Fruit fly (Drosophila melanogaster) whole organism, embryonic: Measurements from ENCODE around the gene Map205.

Experiments
- Asciz ChIP-seq: fragments of 200-800 bp; sonication (Bioruptor generic); optimal IDR thresholded peaks from 2 replicates; lab custom pipeline; 2017; ENCODE audit warnings: missing biosample characterization, mild to moderate bottlenecking, missing genetic modification characterization, missing genetic modification reagents
- B-H2 ChIP-seq: fragments of 200-800 bp; sonication (Bioruptor generic); optimal IDR thresholded peaks from 2 replicates; lab custom pipeline; 2018; ENCODE audit warnings: missing biosample characterization, mild to moderate bottlenecking, missing genetic modification characterization
- Bdp1 ChIP-seq: fragments of 200-800 bp; sonication (Bioruptor generic); optimal IDR thresholded peaks from 3 replicates; lab custom pipeline; 2016; ENCODE audit warnings: missing biosample characterization, missing genetic modification characterization
- Bgb ChIP-seq: fragments of 200-800 bp; sonication (Bioruptor generic); IDR thresholded peaks from 2 replicates; pipeline ENCODE4 v1.3.6; 2022; ENCODE audit warnings: missing biosample characterization, missing genetic modification characterization; ENCODE audit not compliant: partially characterized antibody
- CG10147 ChIP-seq: fragments of 200-800 bp; sonication (Bioruptor generic); optimal IDR thresholded peaks from 2 replicates; lab custom pipeline; 2019; ENCODE audit warnings: missing biosample characterization, mild to moderate bottlenecking, missing genetic modification characterization, moderate library complexity
- CG1024 ChIP-seq: fragments of 200-800 bp; sonication (Bioruptor generic); IDR thresholded peaks from 2 replicates; pipeline ENCODE4 v1.3.6; 2022; ENCODE audit warnings: missing biosample characterization, missing genetic modification characterization
- CG11247 ChIP-seq: fragments of 200-800 bp; sonication (Bioruptor generic); IDR thresholded peaks from 2 replicates; pipeline ENCODE4 v1.3.6; 2022; ENCODE audit warnings: missing biosample characterization, missing genetic modification characterization
- CG11398 ChIP-seq: fragments of 200-800 bp; sonication (Bioruptor generic); optimal IDR thresholded peaks from 2 replicates; lab custom pipeline; 2016; ENCODE audit warnings: missing biosample characterization, missing genetic modification characterization
- CG15601 ChIP-seq: fragments of 200-800 bp; sonication (Bioruptor generic); optimal IDR thresholded peaks from 3 replicates; lab custom pipeline; 2019; ENCODE audit warnings: missing biosample characterization, mild to moderate bottlenecking, missing genetic modification characterization, moderate library complexity
- CG16779 ChIP-seq: fragments of 200-800 bp; sonication (Bioruptor generic); IDR thresholded peaks from 2 replicates; pipeline ENCODE4 v1.3.6; 2022; ENCODE audit warnings: missing biosample characterization, missing genetic modification characterization
- CG2116 ChIP-seq: fragments of 200-800 bp; sonication (Bioruptor generic); optimal IDR thresholded peaks from 3 replicates; lab custom pipeline; 2018; ENCODE audit warnings: missing biosample characterization, mild to moderate bottlenecking, missing genetic modification characterization
- CG2712 ChIP-seq: fragments of 200-800 bp; optimal IDR thresholded peaks from 3 replicates; lab custom pipeline; 2019; ENCODE audit warnings: missing biosample characterization, mild to moderate bottlenecking, missing genetic modification characterization, moderate library complexity
- CG3065 ChIP-seq: fragments of 200-800 bp; sonication (Bioruptor generic); optimal IDR thresholded peaks from 2 replicates; lab custom pipeline; 2016; ENCODE audit warnings: missing biosample characterization, missing genetic modification characterization
- CG32772 ChIP-seq: fragments of 200-800 bp; sonication (Bioruptor generic); IDR thresholded peaks from 2 replicates; pipeline ENCODE4 v1.3.6; 2022; ENCODE audit warnings: missing biosample characterization, missing genetic modification characterization
- CG33213 ChIP-seq: fragments of 200-800 bp; sonication (Bioruptor generic); optimal IDR thresholded peaks from 3 replicates; lab custom pipeline; 2016; ENCODE audit warnings: missing biosample characterization, missing genetic modification characterization
- CG34422 ChIP-seq: fragments of 200-800 bp; sonication (Bioruptor generic); IDR thresholded peaks from 3 replicates; pipeline ENCODE4 v1.3.6; 2022; ENCODE audit warnings: missing biosample characterization, missing genetic modification characterization
- CG4328 ChIP-seq: fragments of 200-800 bp; sonication (Bioruptor generic); optimal IDR thresholded peaks from 3 replicates; lab custom pipeline; 2017; ENCODE audit warnings: missing biosample characterization, missing genetic modification reagents, missing genetic modification characterization
- CG4707 ChIP-seq: fragments of 200-800 bp; sonication (Bioruptor generic); optimal IDR thresholded peaks from 2 replicates; lab custom pipeline; 2018; ENCODE audit warnings: missing biosample characterization, mild to moderate bottlenecking, missing genetic modification characterization, moderate library complexity
- CG7372 ChIP-seq: fragments of 200-800 bp; sonication (Bioruptor generic); IDR thresholded peaks from 2 replicates; pipeline ENCODE4 v1.3.6; 2022; ENCODE audit warnings: missing biosample characterization, missing genetic modification characterization
- CG9437 ChIP-seq: fragments of 200-800 bp; sonication (Bioruptor generic); optimal IDR thresholded peaks from 2 replicates; lab custom pipeline; 2018; ENCODE audit warnings: missing biosample characterization, mild to moderate bottlenecking, missing genetic modification characterization
- CrebB ChIP-seq: fragments of 200-800 bp; sonication (Bioruptor generic); optimal IDR thresholded peaks from 3 replicates; lab custom pipeline; 2018; ENCODE audit warnings: missing biosample characterization, mild to moderate bottlenecking, missing genetic modification characterization
- Dll ChIP-seq: fragments of 200-800 bp; sonication (Bioruptor generic); IDR thresholded peaks from 4 replicates; pipeline ENCODE4 v1.3.6; 2022; ENCODE audit warnings: missing biosample characterization, missing genetic modification characterization; ENCODE audit not compliant: partially characterized antibody
- E2f2 ChIP-seq: fragments of 200-800 bp; sonication (Bioruptor generic); IDR thresholded peaks from 2 replicates; pipeline ENCODE4 v1.3.6; 2022; ENCODE audit warnings: missing biosample characterization, missing genetic modification characterization
- GATAe ChIP-seq: fragments of 200-800 bp; sonication (Bioruptor generic); conservative IDR thresholded peaks from 2 replicates; pipeline ENCODE4 v1.3.6; 2022; ENCODE audit warnings: missing biosample characterization, missing genetic modification characterization
- MBD-R2 ChIP-seq: fragments of 200-800 bp; sonication (Bioruptor generic); IDR thresholded peaks from 2 replicates; pipeline ENCODE4 v1.3.6; 2022; ENCODE audit warnings: missing biosample characterization, missing genetic modification characterization
- Meics ChIP-seq: fragments of 200-800 bp; sonication (Bioruptor generic); optimal IDR thresholded peaks from 2 replicates; lab custom pipeline; 2017; ENCODE audit warnings: missing biosample characterization, mild to moderate bottlenecking, missing genetic modification characterization
- Nf-YC ChIP-seq: fragments of 200-800 bp; optimal IDR thresholded peaks from 3 replicates; lab custom pipeline; 2019; ENCODE audit warnings: missing biosample characterization, mild to moderate bottlenecking, missing genetic modification characterization, moderate library complexity
- PHDP ChIP-seq: fragments of 200-800 bp; sonication (Bioruptor generic); optimal IDR thresholded peaks from 3 replicates; lab custom pipeline; 2018; ENCODE audit warnings: missing biosample characterization, mild to moderate bottlenecking, missing genetic modification characterization, moderate library complexity
- Ravus ChIP-seq: fragments of 200-800 bp; sonication (Bioruptor generic); IDR thresholded peaks from 2 replicates; pipeline ENCODE4 v1.3.6; 2022; ENCODE audit warnings: missing biosample characterization, missing genetic modification characterization
- Taf1 ChIP-seq: fragments of 200-800 bp; sonication (Bioruptor generic); IDR thresholded peaks from 2 replicates; pipeline ENCODE4 v1.3.6; 2022; ENCODE audit warnings: missing biosample characterization, missing genetic modification characterization
- Xbp1 ChIP-seq: fragments of 200-800 bp; sonication (Bioruptor generic); optimal IDR thresholded peaks from 3 replicates; lab custom pipeline; 2016; ENCODE audit warnings: missing biosample characterization, mild to moderate bottlenecking, missing genetic modification characterization
- abd-A ChIP-seq: fragments of 200-800 bp; sonication (Bioruptor generic); optimal IDR thresholded peaks from 3 replicates; lab custom pipeline; 2019; ENCODE audit warnings: missing biosample characterization, mild to moderate bottlenecking, missing genetic modification characterization, moderate library complexity
- ase ChIP-seq: fragments of 200-800 bp; sonication (Bioruptor generic); IDR thresholded peaks from 3 replicates; pipeline ENCODE4 v1.3.6; 2022; ENCODE audit warnings: missing biosample characterization, missing genetic modification characterization
- cato ChIP-seq: fragments of 200-800 bp; sonication (Bioruptor generic); optimal IDR thresholded peaks from 2 replicates; lab custom pipeline; 2016; ENCODE audit warnings: missing biosample characterization, missing genetic modification characterization, borderline replicate concordance
- dpn ChIP-seq, 2 experiments: fragments of 200-800 bp; sonication (Bioruptor generic); optimal IDR thresholded peaks; 3 replicates each; lab custom pipeline; 2016; ENCODE audit warnings: missing biosample characterization in 2 of 2, missing genetic modification characterization in 2 of 2
- exex ChIP-seq: fragments of 200-800 bp; sonication (Bioruptor generic); optimal IDR thresholded peaks from 4 replicates; lab custom pipeline; 2018; ENCODE audit warnings: missing biosample characterization, mild to moderate bottlenecking, missing genetic modification characterization, moderate library complexity
- ham ChIP-seq: fragments of 200-800 bp; sonication (Bioruptor generic); IDR thresholded peaks from 2 replicates; pipeline ENCODE4 v1.3.6; 2022; ENCODE audit warnings: missing biosample characterization, missing genetic modification characterization
- kay ChIP-seq: fragments of 200-800 bp; sonication (Bioruptor generic); optimal IDR thresholded peaks from 2 replicates; lab custom pipeline; 2016; ENCODE audit warnings: missing biosample characterization, missing genetic modification characterization
- lov ChIP-seq, 2 experiments: fragments of 200-800 bp in 1 of 2; fragments of >200 bp in 1 of 2; sonication (Bioruptor generic) in 1 of 2; IDR thresholded peaks in 1 of 2; optimal IDR thresholded peaks in 1 of 2; 2 replicates in 1 of 2; 3 replicates in 1 of 2; pipeline versions ENCODE4 v1.3.6 to Lab custom; 2017 to 2022; ENCODE audit warnings: missing biosample characterization in 1 of 2, missing genetic modification characterization in 1 of 2
- luna ChIP-seq: fragments of 200-800 bp; sonication (Bioruptor generic); optimal IDR thresholded peaks from 2 replicates; lab custom pipeline; 2016; ENCODE audit warnings: missing biosample characterization, missing genetic modification characterization
- onecut ChIP-seq: fragments of 200-800 bp; sonication (Bioruptor generic); IDR thresholded peaks from 2 replicates; pipeline ENCODE4 v1.3.6; 2022; ENCODE audit warnings: missing biosample characterization, missing genetic modification characterization
- prd ChIP-seq, 3 experiments: fragments of >200 bp in 2 of 3; fragments of 200-800 bp in 1 of 3; sonication (Bioruptor generic) in 1 of 3; optimal IDR thresholded peaks in 2 of 3; IDR thresholded peaks in 1 of 3; 2 replicates in 2 of 3; 3 replicates in 1 of 3; pipeline versions ENCODE4 v1.3.6 to Lab custom; 2017 to 2022; ENCODE audit warnings: missing biosample characterization in 1 of 3, missing genetic modification characterization in 1 of 3
- pros ChIP-seq: fragments of 200-800 bp; sonication (Bioruptor generic); optimal IDR thresholded peaks from 3 replicates; lab custom pipeline; 2019; ENCODE audit warnings: missing biosample characterization, mild to moderate bottlenecking, missing genetic modification characterization, moderate library complexity
- pzg ChIP-seq: fragments of 200-800 bp; sonication (Bioruptor generic); optimal IDR thresholded peaks from 3 replicates; lab custom pipeline; 2018; ENCODE audit warnings: missing biosample characterization, mild to moderate bottlenecking, missing genetic modification characterization, moderate library complexity
- shn ChIP-seq: fragments of 200-800 bp; sonication (Bioruptor generic); optimal IDR thresholded peaks from 3 replicates; lab custom pipeline; 2016; ENCODE audit warnings: missing biosample characterization, missing genetic modification characterization
- sna ChIP-seq: fragments of 200-800 bp; sonication (Bioruptor generic); IDR thresholded peaks from 2 replicates; pipeline ENCODE4 v1.3.6; 2022; ENCODE audit warnings: missing biosample characterization, missing genetic modification characterization; ENCODE audit not compliant: partially characterized antibody
- sqz ChIP-seq: fragments of 200-800 bp; sonication (Bioruptor generic); optimal IDR thresholded peaks from 3 replicates; lab custom pipeline; 2018; ENCODE audit warnings: missing biosample characterization, mild to moderate bottlenecking, missing genetic modification characterization
- tap ChIP-seq: fragments of 200-800 bp; optimal IDR thresholded peaks from 3 replicates; lab custom pipeline; 2019; ENCODE audit warnings: missing biosample characterization, mild to moderate bottlenecking, missing genetic modification characterization, moderate library complexity
- trem ChIP-seq: fragments of 200-800 bp; optimal IDR thresholded peaks from 3 replicates; lab custom pipeline; 2019; ENCODE audit warnings: missing biosample characterization, mild to moderate bottlenecking, missing genetic modification characterization, moderate library complexity
- twi ChIP-seq: fragments of 200-800 bp; optimal IDR thresholded peaks from 2 replicates; lab custom pipeline; 2019; ENCODE audit warnings: missing biosample characterization, mild to moderate bottlenecking, missing genetic modification characterization, moderate library complexity

Gene Map205

dm6 chr3R:32068110-32068685 lies at the start of gene Map205 (continued):
- TF ChIP-seq pzg (GFP tag; lab: Kevin White, UChicago) (peak; percentile 100), E2f2 (no peak), CG11398 (GFP tag; lab: Kevin White, UChicago) (no peak), CG1024 (GFP tag; lab: Robert Waterston, UW) (no peak), B-H2 (GFP tag; lab: Kevin White, UChicago) (peak; percentile 36), ase (GFP tag; lab: Robert Waterston, UW) (no peak), Taf1 (GFP tag; lab: Robert Waterston, UW) (no peak), lov (optimal IDR thresholded peaks at IDR 0.05; lab: Kevin White, UChicago) (no peak), lov (GFP tag; IDR thresholded peaks at IDR 0.05; lab: Robert Waterston, UW) (no peak), kay (GFP tag; lab: Kevin White, UChicago) (no peak), CG32772 (GFP tag; lab: Robert Waterston, UW) (no peak), PHDP (tag; lab: Kevin White, UChicago) (peak; percentile 50), tap (tag; lab: Kevin White, UChicago) (peak; percentile 38), luna (GFP tag; lab: Kevin White, UChicago) (no peak), CG16779 (GFP tag; lab: Robert Waterston, UW) (no peak), onecut (GFP tag; lab: Robert Waterston, UW) (no peak), Bgb (GFP tag; lab: Robert Waterston, UW) (no peak), Bdp1 (GFP tag; lab: Kevin White, UChicago) (no peak), CG34422 (GFP tag; lab: Robert Waterston, UW) (no peak), ham (GFP tag; lab: Robert Waterston, UW) (no peak), prd (optimal IDR thresholded peaks at IDR 0.05; lab: Kevin White, UChicago) (no peak), prd (GFP tag; IDR thresholded peaks at IDR 0.05; lab: Robert Waterston, UW) (no peak), trem (tag; lab: Kevin White, UChicago) (peak; percentile 89), CrebB (tag; lab: Kevin White, UChicago) (peak; percentile 61), CG2712 (peak; percentile 66), sna (GFP tag; lab: Robert Waterston, UW) (no peak), sqz (peak; percentile 18), abd-A (tag; lab: Kevin White, UChicago) (peak; percentile 79), Meics (GFP tag; lab: Kevin White, UChicago) (no peak), CG2116 (GFP tag; lab: Kevin White, UChicago) (peak; percentile 69), Ravus (no peak), cato (GFP tag; lab: Kevin White, UChicago) (no peak), Dll (GFP tag; lab: Robert Waterston, UW) (no peak), CG11247 (no peak), twi (tag; lab: Kevin White, UChicago) (no peak), pros (GFP tag; lab: Kevin White, UChicago) (peak; percentile 42), CG15601 (tag; lab: Kevin White, UChicago) (peak; percentile 77), GATAe (GFP tag; lab: Robert Waterston, UW) (no peak), CG10147 (GFP tag; lab: Kevin White, UChicago) (peak; percentile 14), dpn (GFP tag; optimal IDR thresholded peaks at IDR 0.05; lab: Kevin White, UChicago) (peak; percentile 12 to 15), Xbp1 (GFP tag; lab: Kevin White, UChicago) (no peak), Nf-YC (tag; lab: Kevin White, UChicago) (peak; percentile 51), CG4707 (GFP tag; lab: Kevin White, UChicago) (no peak), CG3065 (GFP tag; lab: Kevin White, UChicago) (no peak), CG4328 (no peak), CG7372 (no peak), MBD-R2 (GFP tag; lab: Robert Waterston, UW) (no peak), CG33213 (GFP tag; lab: Kevin White, UChicago) (peak; percentile 95), exex (tag; lab: Kevin White, UChicago) (peak; percentile 4), Asciz (no peak), shn (GFP tag; lab: Kevin White, UChicago) (no peak), CG9437 (GFP tag; lab: Kevin White, UChicago) (no peak)
